Fruit fly (Drosophila melanogaster) whole organism, prepupa: ENCODE data around the gene CG7126.

Source experiments
- Blimp-1 ChIP-seq: fragments of 200-800 bp; sonication (Bioruptor generic); optimal IDR thresholded peaks from 3 replicates; lab custom pipeline; 2017; ENCODE audit warnings: missing biosample characterization, missing genetic modification characterization, mild to moderate bottlenecking, moderate library complexity, missing genetic modification reagents
- CG10631 ChIP-seq: fragments of 200-800 bp; sonication (Bioruptor generic); optimal IDR thresholded peaks from 2 replicates; lab custom pipeline; 2016; ENCODE audit warnings: missing biosample characterization, missing genetic modification characterization
- CG10669 ChIP-seq: fragments of 200-800 bp; sonication (Bioruptor generic); optimal IDR thresholded peaks from 3 replicates; lab custom pipeline; 2018; ENCODE audit warnings: missing biosample characterization, mild to moderate bottlenecking, missing genetic modification characterization, moderate library complexity
- CG11294 ChIP-seq: fragments of 200-800 bp; sonication (Bioruptor generic); IDR thresholded peaks from 2 replicates; pipeline ENCODE4 v1.3.6; 2022; ENCODE audit warnings: missing biosample characterization, missing genetic modification characterization
- CG11762 ChIP-seq: fragments of 200-800 bp; sonication (Bioruptor generic); optimal IDR thresholded peaks from 3 replicates; lab custom pipeline; 2016; ENCODE audit warnings: missing biosample characterization, missing genetic modification characterization; ENCODE audit not compliant: insufficient read depth
- CG15336 ChIP-seq: fragments of 200-800 bp; sonication (Bioruptor generic); IDR thresholded peaks from 2 replicates; pipeline ENCODE4 v1.3.6; 2022; ENCODE audit warnings: missing biosample characterization, missing genetic modification characterization
- CG1621 ChIP-seq: fragments of 200-800 bp; sonication (Bioruptor generic); optimal IDR thresholded peaks from 3 replicates; lab custom pipeline; 2018; ENCODE audit warnings: missing biosample characterization, mild to moderate bottlenecking, missing genetic modification characterization
- CG16779 ChIP-seq: fragments of 200-800 bp; sonication (Bioruptor generic); optimal IDR thresholded peaks from 3 replicates; lab custom pipeline; 2017; ENCODE audit warnings: missing biosample characterization, mild to moderate bottlenecking, missing genetic modification characterization
- CG3032 ChIP-seq: fragments of 200-800 bp; optimal IDR thresholded peaks from 2 replicates; lab custom pipeline; 2019; ENCODE audit warnings: missing biosample characterization, mild to moderate bottlenecking, missing genetic modification characterization, moderate library complexity
- CG31627 ChIP-seq: fragments of 200-800 bp; sonication (Bioruptor generic); optimal IDR thresholded peaks from 3 replicates; lab custom pipeline; 2016; ENCODE audit warnings: missing biosample characterization, missing genetic modification characterization
- CG32006 ChIP-seq: fragments of 200-800 bp; sonication (Bioruptor generic); optimal IDR thresholded peaks from 3 replicates; lab custom pipeline; 2017; ENCODE audit warnings: missing biosample characterization, mild to moderate bottlenecking, missing genetic modification characterization
- CG34406 ChIP-seq: fragments of 200-800 bp; sonication (Bioruptor generic); optimal IDR thresholded peaks from 3 replicates; lab custom pipeline; 2016; ENCODE audit warnings: missing biosample characterization, missing genetic modification characterization
- CG3919 ChIP-seq: fragments of 200-800 bp; sonication (Bioruptor generic); optimal IDR thresholded peaks from 3 replicates; lab custom pipeline; 2016; ENCODE audit warnings: missing biosample characterization, missing genetic modification characterization
- CG4318 ChIP-seq: fragments of 200-800 bp; sonication (Bioruptor generic); optimal IDR thresholded peaks from 3 replicates; lab custom pipeline; 2017; ENCODE audit warnings: missing biosample characterization, mild to moderate bottlenecking, missing genetic modification characterization
- CG6163 ChIP-seq: fragments of 200-800 bp; sonication (Bioruptor generic); IDR thresholded peaks from 3 replicates; pipeline ENCODE4 v1.3.6; 2022; ENCODE audit warnings: missing biosample characterization, missing genetic modification characterization
- CG6276 ChIP-seq: fragments of 200-800 bp; sonication (Bioruptor generic); optimal IDR thresholded peaks from 2 replicates; lab custom pipeline; 2017; ENCODE audit warnings: missing biosample characterization, mild to moderate bottlenecking, missing genetic modification characterization
- CG6792 ChIP-seq: fragments of 200-800 bp; sonication (Bioruptor generic); optimal IDR thresholded peaks from 3 replicates; lab custom pipeline; 2016; ENCODE audit warnings: missing biosample characterization, missing genetic modification characterization
- CG6808 ChIP-seq: fragments of 200-800 bp; sonication (Bioruptor generic); optimal IDR thresholded peaks from 3 replicates; lab custom pipeline; 2017; ENCODE audit warnings: missing biosample characterization, missing genetic modification characterization, mild to moderate bottlenecking, moderate library complexity, missing genetic modification reagents
- CG7368 ChIP-seq: fragments of 200-800 bp; sonication (Bioruptor generic); optimal IDR thresholded peaks from 3 replicates; lab custom pipeline; 2016; ENCODE audit warnings: missing biosample characterization, missing genetic modification characterization
- CG8119 ChIP-seq: fragments of 200-800 bp; sonication (Bioruptor generic); IDR thresholded peaks from 3 replicates; pipeline ENCODE4 v1.3.6; 2022; ENCODE audit warnings: missing biosample characterization, missing genetic modification characterization
- CG8632 ChIP-seq: fragments of 200-800 bp; sonication (Bioruptor generic); optimal IDR thresholded peaks from 3 replicates; lab custom pipeline; 2016; ENCODE audit warnings: missing biosample characterization, missing genetic modification characterization
- CG9139 ChIP-seq: fragments of 200-800 bp; sonication (Bioruptor generic); optimal IDR thresholded peaks from 3 replicates; lab custom pipeline; 2017; ENCODE audit warnings: missing biosample characterization, mild to moderate bottlenecking, missing genetic modification characterization
- Eip75B ChIP-seq: fragments of 200-800 bp; sonication (Bioruptor generic); optimal IDR thresholded peaks from 3 replicates; lab custom pipeline; 2016; ENCODE audit warnings: missing biosample characterization, missing genetic modification characterization
- Eip78C ChIP-seq: fragments of 200-800 bp; sonication (Bioruptor generic); peaks from one replicate; lab custom pipeline; 2016; ENCODE audit warnings: missing biosample characterization, missing genetic modification characterization
- Eip93F ChIP-seq: fragments of 200-800 bp; sonication (Bioruptor generic); optimal IDR thresholded peaks from 2 replicates; lab custom pipeline; 2016; ENCODE audit warnings: missing biosample characterization, mild to moderate bottlenecking, missing genetic modification characterization
- Gug ChIP-seq: fragments of 200-800 bp; sonication (Bioruptor generic); IDR thresholded peaks from 2 replicates; pipeline ENCODE4 v1.3.6; 2022; ENCODE audit warnings: missing biosample characterization, missing genetic modification characterization
- Hr38 ChIP-seq: sonication (Bioruptor generic); optimal IDR thresholded peaks from 2 replicates; lab custom pipeline; 2016; ENCODE audit warnings: missing biosample characterization, missing genetic modification characterization
- Hr39 ChIP-seq: fragments of 200-800 bp; sonication (Bioruptor generic); optimal IDR thresholded peaks from 2 replicates; lab custom pipeline; 2016; ENCODE audit warnings: missing biosample characterization, missing genetic modification characterization
- Hr4 ChIP-seq: fragments of 200-800 bp; sonication (Bioruptor generic); optimal IDR thresholded peaks from 3 replicates; lab custom pipeline; 2016; ENCODE audit warnings: missing biosample characterization, missing genetic modification characterization
- Sox102F ChIP-seq: fragments of 200-800 bp; sonication (Bioruptor generic); optimal IDR thresholded peaks from 2 replicates; lab custom pipeline; 2016; ENCODE audit warnings: missing biosample characterization, mild to moderate bottlenecking, missing genetic modification characterization
- Sox14 ChIP-seq: fragments of 200-800 bp; sonication (Bioruptor generic); optimal IDR thresholded peaks from 3 replicates; lab custom pipeline; 2016; ENCODE audit warnings: missing biosample characterization, missing genetic modification characterization
- achi ChIP-seq: fragments of 200-800 bp; sonication (Bioruptor generic); optimal IDR thresholded peaks from 3 replicates; lab custom pipeline; 2016; ENCODE audit warnings: missing biosample characterization, missing genetic modification characterization
- acj6 ChIP-seq: fragments of 200-800 bp; sonication (Bioruptor generic); optimal IDR thresholded peaks from 3 replicates; lab custom pipeline; 2016; ENCODE audit warnings: missing biosample characterization, missing genetic modification characterization
- dac ChIP-seq: fragments of 200-800 bp; sonication (Bioruptor generic); optimal IDR thresholded peaks from 2 replicates; lab custom pipeline; 2017; ENCODE audit warnings: missing biosample characterization, mild to moderate bottlenecking, missing genetic modification characterization
- dsx ChIP-seq: fragments of 200-800 bp; optimal IDR thresholded peaks from 3 replicates; lab custom pipeline; 2019; ENCODE audit warnings: missing biosample characterization, mild to moderate bottlenecking, missing genetic modification characterization, moderate library complexity; ENCODE audit not compliant: poor library complexity, severe bottlenecking
- eg ChIP-seq: fragments of 200-800 bp; sonication (Bioruptor generic); IDR thresholded peaks from 3 replicates; pipeline ENCODE4 v1.3.6; 2022; ENCODE audit warnings: missing biosample characterization, missing genetic modification characterization
- fkh ChIP-seq: fragments of 200-800 bp; sonication (Bioruptor generic); optimal IDR thresholded peaks from 3 replicates; lab custom pipeline; 2017; ENCODE audit warnings: missing biosample characterization, mild to moderate bottlenecking, missing genetic modification characterization, moderate library complexity
- lz ChIP-seq: fragments of 200-800 bp; sonication (Bioruptor generic); optimal IDR thresholded peaks from 3 replicates; lab custom pipeline; 2016; ENCODE audit warnings: missing biosample characterization, missing genetic modification characterization
- net ChIP-seq: fragments of 200-800 bp; sonication (Bioruptor generic); optimal IDR thresholded peaks from 3 replicates; lab custom pipeline; 2016; ENCODE audit warnings: missing biosample characterization, missing genetic modification characterization
- pdm3 ChIP-seq: fragments of 200-800 bp; sonication (Bioruptor generic); optimal IDR thresholded peaks from 3 replicates; lab custom pipeline; 2016; ENCODE audit warnings: missing biosample characterization, missing genetic modification characterization
- salr ChIP-seq, 2 experiments: fragments of 200-800 bp; sonication (Bioruptor generic); optimal IDR thresholded peaks; 3 replicates each; lab custom pipeline; 2016 to 2018; ENCODE audit warnings: missing biosample characterization in 2 of 2, missing genetic modification characterization in 2 of 2, mild to moderate bottlenecking in 1 of 2
- spab ChIP-seq: fragments of 200-800 bp; sonication (Bioruptor generic); optimal IDR thresholded peaks from 2 replicates; lab custom pipeline; 2017; ENCODE audit warnings: missing biosample characterization, mild to moderate bottlenecking, missing genetic modification characterization, missing genetic modification reagents
- svp ChIP-seq: fragments of 200-800 bp; sonication (Bioruptor generic); peaks from one replicate; lab custom pipeline; 2016; ENCODE audit warnings: missing biosample characterization, missing genetic modification characterization
- topi ChIP-seq: fragments of 200-800 bp; sonication (Bioruptor generic); optimal IDR thresholded peaks from 3 replicates; lab custom pipeline; 2016; ENCODE audit warnings: missing biosample characterization, missing genetic modification characterization
- vri ChIP-seq: fragments of 200-800 bp; sonication (Bioruptor generic); optimal IDR thresholded peaks from 3 replicates; lab custom pipeline; 2016; ENCODE audit warnings: missing biosample characterization, mild to moderate bottlenecking, missing genetic modification characterization

Gene CG7126

dm6 chr3R:18298298-18298899 is 4.2 kb downstream of the CG7126 start (continued):
- TF ChIP-seq achi (GFP tag; lab: Kevin White, UChicago) (peak; percentile 19), CG7368 (GFP tag; lab: Kevin White, UChicago) (no peak), CG3919 (GFP tag; lab: Kevin White, UChicago) (peak; percentile 38), topi (peak; percentile 17), vri (GFP tag; lab: Kevin White, UChicago) (peak; percentile 51), Hr38 (no peak), lz (GFP tag; lab: Kevin White, UChicago) (no peak), CG15336 (GFP tag; lab: Robert Waterston, UW) (peak; percentile 56), eg (GFP tag; lab: Robert Waterston, UW) (peak; percentile 66), CG6808 (GFP tag; lab: Kevin White, UChicago) (no peak), CG8119 (peak; percentile 57), CG16779 (tag; lab: Kevin White, UChicago) (peak; percentile 28), Hr39 (GFP tag; lab: Kevin White, UChicago) (peak; percentile 37), net (peak; percentile 21), Eip78C (GFP tag; lab: Kevin White, UChicago) (peak; percentile 83), salr (GFP tag; optimal IDR thresholded peaks at IDR 0.05; lab: Kevin White, UChicago) (no peak), Eip93F (GFP tag; lab: Kevin White, UChicago) (no peak), CG1621 (tag; lab: Kevin White, UChicago) (no peak)

- peak; percentile 46 for TF ChIP-seq CG10631 (GFP tag; lab: Kevin White, UChicago)
- TF ChIP-seq Eip78C (GFP tag; lab: Kevin White, UChicago): peak; percentile 40
- peak; percentile 13 for TF ChIP-seq CG3032
- no peak for TF ChIP-seq CG6792 (GFP tag; lab: Kevin White, UChicago)
- peak; percentile 67 for TF ChIP-seq svp
- peak; percentile 19 for TF ChIP-seq CG4318 (GFP tag; lab: Kevin White, UChicago)
- TF ChIP-seq CG11762 (GFP tag; lab: Kevin White, UChicago): no peak
- TF ChIP-seq Hr4: peak; percentile 47
- TF ChIP-seq CG6276 (GFP tag; lab: Kevin White, UChicago): peak; percentile 17
- peak; percentile 12 for TF ChIP-seq acj6
- peak; percentile 41; the same call in 1 of the 2 replicates for TF ChIP-seq Gug (GFP tag; lab: Robert Waterston, UW)
- TF ChIP-seq achi (GFP tag; lab: Kevin White, UChicago): peak; percentile 56
- no peak for TF ChIP-seq Blimp-1 (GFP tag; lab: Kevin White, UChicago)
- TF ChIP-seq dsx (GFP tag; lab: Kevin White, UChicago): no peak
- no peak for TF ChIP-seq spab (GFP tag; lab: Kevin White, UChicago)
- TF ChIP-seq Eip75B (GFP tag; lab: Kevin White, UChicago): peak; percentile 22
- no peak for TF ChIP-seq topi
- TF ChIP-seq Sox102F: no peak
- peak; percentile 65 for TF ChIP-seq CG32006 (GFP tag; lab: Kevin White, UChicago)
- TF ChIP-seq CG8119: peak; percentile 42; the same call in 1 of the 3 replicates
- TF ChIP-seq dac (GFP tag; lab: Kevin White, UChicago): peak; percentile 31
- peak; percentile 37 for TF ChIP-seq Sox14 (GFP tag; lab: Kevin White, UChicago)
- peak in 1 of 2 experiments; percentile 19 for TF ChIP-seq salr (GFP tag; optimal IDR thresholded peaks at IDR 0.05; lab: Kevin White, UChicago)
- TF ChIP-seq CG10669 (GFP tag; lab: Kevin White, UChicago): peak; percentile 26
- peak; percentile 33; the same call in 1 of the 2 replicates for TF ChIP-seq CG11294 (GFP tag; lab: Robert Waterston, UW)
- no peak for TF ChIP-seq Hr39 (GFP tag; lab: Kevin White, UChicago)
- peak; percentile 58; the same call in 2 of the 3 replicates for TF ChIP-seq eg (GFP tag; lab: Robert Waterston, UW)
- peak; percentile 47; the same call in 1 of the 2 replicates for TF ChIP-seq CG15336 (GFP tag; lab: Robert Waterston, UW)
- no peak for TF ChIP-seq pdm3 (GFP tag; lab: Kevin White, UChicago)
- peak; percentile 52 for TF ChIP-seq fkh (GFP tag; lab: Kevin White, UChicago)
- peak; percentile 4 for TF ChIP-seq CG7368 (GFP tag; lab: Kevin White, UChicago)
- TF ChIP-seq CG34406 (GFP tag; lab: Kevin White, UChicago): peak; percentile 24
- TF ChIP-seq CG8632 (GFP tag; lab: Kevin White, UChicago): peak; percentile 18
- TF ChIP-seq vri (GFP tag; lab: Kevin White, UChicago): no peak
- TF ChIP-seq CG6808 (GFP tag; lab: Kevin White, UChicago): no peak
- TF ChIP-seq CG6163 (GFP tag; lab: Robert Waterston, UW): peak; percentile 57; the same call in 1 of the 3 replicates
- TF ChIP-seq CG31627: peak; percentile 12
- no peak for TF ChIP-seq net
- no peak for TF ChIP-seq CG9139
Measured at dm6 chr3R:18297444-18298297, 5.0 kb downstream of the CG7126 start.
